Fruit fly (Drosophila melanogaster) whole organism, embryonic: ENCODE results near the gene Cyp1.
A peak's percentile ranks its signal among the peaks of the same experiment; 100 is the strongest.

Source experiments
- Ada2b ChIP-seq: fragments of 200-800 bp; sonication (Bioruptor generic); IDR thresholded peaks from 2 replicates; pipeline ENCODE4 v1.3.6; 2022; ENCODE audit warnings: missing biosample characterization, missing genetic modification characterization
- Blimp-1 ChIP-seq: fragments of 200-800 bp; sonication (Bioruptor generic); optimal IDR thresholded peaks from 3 replicates; lab custom pipeline; 2018; ENCODE audit warnings: missing biosample characterization, missing genetic modification characterization, mild to moderate bottlenecking, moderate library complexity, missing genetic modification reagents
- CG10321 ChIP-seq: fragments of 200-800 bp; sonication (Bioruptor generic); IDR thresholded peaks from 2 replicates; pipeline ENCODE4 v1.3.6; 2022; ENCODE audit warnings: missing biosample characterization, missing genetic modification characterization
- CG13287 ChIP-seq: fragments of 200-800 bp; sonication (Bioruptor generic); IDR thresholded peaks from 2 replicates; pipeline ENCODE4 v1.3.6; 2022; ENCODE audit warnings: missing biosample characterization, missing genetic modification characterization; ENCODE audit not compliant: partially characterized antibody
- CG13424 ChIP-seq: fragments of 200-800 bp; sonication (Bioruptor generic); optimal IDR thresholded peaks from 2 replicates; lab custom pipeline; 2019; ENCODE audit warnings: missing biosample characterization, mild to moderate bottlenecking, missing genetic modification characterization, moderate library complexity
- CG14667 ChIP-seq: fragments of 200-800 bp; sonication (Bioruptor generic); IDR thresholded peaks from 2 replicates; pipeline ENCODE4 v1.3.6; 2022; ENCODE audit warnings: missing biosample characterization, missing genetic modification characterization
- CG14860 ChIP-seq: fragments of 200-800 bp; sonication (Bioruptor generic); IDR thresholded peaks from 3 replicates; pipeline ENCODE4 v1.3.6; 2022; ENCODE audit warnings: missing biosample characterization, missing genetic modification characterization; ENCODE audit not compliant: partially characterized antibody
- CG15514 ChIP-seq: fragments of 200-800 bp; sonication (Bioruptor generic); optimal IDR thresholded peaks from 3 replicates; lab custom pipeline; 2017; ENCODE audit warnings: missing biosample characterization, missing genetic modification characterization, mild to moderate bottlenecking, moderate library complexity, missing genetic modification reagents
- CG1602 ChIP-seq: fragments of 200-800 bp; sonication (Bioruptor generic); optimal IDR thresholded peaks from 3 replicates; lab custom pipeline; 2016; ENCODE audit warnings: missing biosample characterization, missing genetic modification characterization
- CG17802 ChIP-seq: fragments of 200-800 bp; sonication (Bioruptor generic); optimal IDR thresholded peaks from 2 replicates; lab custom pipeline; 2018; ENCODE audit warnings: missing biosample characterization, mild to moderate bottlenecking, missing genetic modification characterization, moderate library complexity
- CG18011 ChIP-seq: fragments of 200-800 bp; sonication (Bioruptor generic); optimal IDR thresholded peaks from 2 replicates; lab custom pipeline; 2017; ENCODE audit warnings: missing biosample characterization, missing genetic modification characterization, mild to moderate bottlenecking, moderate library complexity, missing genotype
- CG2202 ChIP-seq: fragments of 200-800 bp; sonication (Bioruptor generic); optimal IDR thresholded peaks from 2 replicates; lab custom pipeline; 2018; ENCODE audit warnings: missing biosample characterization, mild to moderate bottlenecking, missing genetic modification characterization
- CG30020 ChIP-seq: fragments of 200-800 bp; optimal IDR thresholded peaks from 2 replicates; lab custom pipeline; 2019; ENCODE audit warnings: missing biosample characterization, mild to moderate bottlenecking, missing genetic modification characterization, moderate library complexity
- CG33557 ChIP-seq: fragments of 200-800 bp; sonication (Bioruptor generic); optimal IDR thresholded peaks from 2 replicates; lab custom pipeline; 2019; ENCODE audit warnings: missing biosample characterization, mild to moderate bottlenecking, missing genetic modification characterization, moderate library complexity
- CG3838 ChIP-seq: fragments of 200-800 bp; sonication (Bioruptor generic); optimal IDR thresholded peaks from 3 replicates; lab custom pipeline; 2016; ENCODE audit warnings: missing biosample characterization, missing genetic modification characterization
- CG4404 ChIP-seq: fragments of 200-800 bp; sonication (Bioruptor generic); IDR thresholded peaks from 2 replicates; pipeline ENCODE4 v1.3.6; 2022; ENCODE audit warnings: missing biosample characterization, missing genetic modification characterization
- CG6683 ChIP-seq: fragments of 200-800 bp; sonication (Bioruptor generic); optimal IDR thresholded peaks from 2 replicates; lab custom pipeline; 2017; ENCODE audit warnings: missing biosample characterization, mild to moderate bottlenecking, missing genetic modification characterization, missing genetic modification reagents
- CG7963 ChIP-seq: fragments of 200-800 bp; sonication (Bioruptor generic); IDR thresholded peaks from 3 replicates; pipeline ENCODE4 v1.3.6; 2022; ENCODE audit warnings: missing biosample characterization, missing genetic modification characterization; ENCODE audit not compliant: partially characterized antibody
- CG8281 ChIP-seq: fragments of 200-800 bp; sonication (Bioruptor generic); optimal IDR thresholded peaks from 2 replicates; lab custom pipeline; 2018; ENCODE audit warnings: missing biosample characterization, mild to moderate bottlenecking, missing genetic modification characterization, moderate library complexity
- Chrac-16 ChIP-seq: fragments of 200-800 bp; sonication (Bioruptor generic); optimal IDR thresholded peaks from 3 replicates; lab custom pipeline; 2016; ENCODE audit warnings: missing biosample characterization, missing genetic modification characterization
- D19B ChIP-seq: fragments of 200-800 bp; sonication (Bioruptor generic); optimal IDR thresholded peaks from 2 replicates; lab custom pipeline; 2017; ENCODE audit warnings: missing biosample characterization, mild to moderate bottlenecking, missing genetic modification characterization
- Dp ChIP-seq: fragments of 200-800 bp; sonication (Bioruptor generic); optimal IDR thresholded peaks from 2 replicates; lab custom pipeline; 2018; ENCODE audit warnings: missing biosample characterization, mild to moderate bottlenecking, missing genetic modification characterization, moderate library complexity
- Max ChIP-seq: fragments of 200-800 bp; sonication (Bioruptor generic); optimal IDR thresholded peaks from 2 replicates; lab custom pipeline; 2016; ENCODE audit warnings: missing biosample characterization, mild to moderate bottlenecking, missing genetic modification characterization
- Nf-YA ChIP-seq: fragments of 200-800 bp; sonication (Bioruptor generic); IDR thresholded peaks from 2 replicates; pipeline ENCODE4 v1.3.6; 2022; ENCODE audit warnings: missing biosample characterization, missing genetic modification characterization
- Nf-YC ChIP-seq: fragments of 200-800 bp; optimal IDR thresholded peaks from 3 replicates; lab custom pipeline; 2019; ENCODE audit warnings: missing biosample characterization, mild to moderate bottlenecking, missing genetic modification characterization, moderate library complexity
- Sox100B ChIP-seq: fragments of 200-800 bp; sonication (Bioruptor generic); optimal IDR thresholded peaks from 3 replicates; lab custom pipeline; 2018; ENCODE audit warnings: missing biosample characterization, mild to moderate bottlenecking, missing genetic modification characterization
- Ssrp ChIP-seq: fragments of 200-800 bp; sonication (Bioruptor generic); optimal IDR thresholded peaks from 2 replicates; lab custom pipeline; 2018; ENCODE audit warnings: missing biosample characterization, mild to moderate bottlenecking, missing genetic modification characterization, moderate library complexity
- ab ChIP-seq: fragments of 200-800 bp; sonication (Bioruptor generic); optimal IDR thresholded peaks from 2 replicates; lab custom pipeline; 2016; ENCODE audit warnings: missing biosample characterization, missing genetic modification characterization
- ac ChIP-seq: fragments of 200-800 bp; sonication (Bioruptor generic); optimal IDR thresholded peaks from 3 replicates; lab custom pipeline; 2017; ENCODE audit warnings: missing biosample characterization, mild to moderate bottlenecking, missing genetic modification characterization
- dati ChIP-seq: fragments of 200-800 bp; sonication (Bioruptor generic); IDR thresholded peaks from 2 replicates; pipeline ENCODE4 v1.3.6; 2022; ENCODE audit warnings: missing biosample characterization, missing genetic modification characterization
- en ChIP-seq: fragments of 200-800 bp; sonication (Bioruptor generic); optimal IDR thresholded peaks from 2 replicates; lab custom pipeline; 2016; ENCODE audit warnings: missing biosample characterization, missing genetic modification characterization
- fd102C ChIP-seq: fragments of 200-800 bp; sonication (Bioruptor generic); optimal IDR thresholded peaks from 2 replicates; lab custom pipeline; 2018; ENCODE audit warnings: missing biosample characterization, mild to moderate bottlenecking, missing genetic modification characterization, moderate library complexity
- fd3F ChIP-seq: fragments of 200-800 bp; sonication (Bioruptor generic); optimal IDR thresholded peaks from 2 replicates; lab custom pipeline; 2018; ENCODE audit warnings: missing biosample characterization, mild to moderate bottlenecking, missing genetic modification characterization, moderate library complexity
- fd96Cb ChIP-seq: fragments of 200-800 bp; sonication (Bioruptor generic); optimal IDR thresholded peaks from 2 replicates; lab custom pipeline; 2018; ENCODE audit warnings: missing biosample characterization, mild to moderate bottlenecking, missing genetic modification characterization, moderate library complexity
- gcm ChIP-seq: fragments of 200-800 bp; sonication (Bioruptor generic); optimal IDR thresholded peaks from 2 replicates; lab custom pipeline; 2019; ENCODE audit warnings: missing biosample characterization, mild to moderate bottlenecking, missing genetic modification characterization, moderate library complexity
- gsb ChIP-seq: fragments of 200-800 bp; sonication (Bioruptor generic); IDR thresholded peaks from 2 replicates; pipeline ENCODE4 v1.3.6; 2022; ENCODE audit warnings: missing biosample characterization, missing genetic modification characterization
- gsb-n ChIP-seq: fragments of 200-800 bp; sonication (Bioruptor generic); optimal IDR thresholded peaks from 3 replicates; lab custom pipeline; 2018; ENCODE audit warnings: missing biosample characterization, mild to moderate bottlenecking, missing genetic modification characterization
- kni ChIP-seq: fragments of 200-800 bp; sonication (Bioruptor generic); optimal IDR thresholded peaks from 3 replicates; lab custom pipeline; 2017; ENCODE audit warnings: mild to moderate bottlenecking, missing biosample characterization, missing genetic modification reagents, missing genetic modification characterization
- lilli ChIP-seq: fragments of 200-800 bp; sonication (Bioruptor generic); optimal IDR thresholded peaks from 3 replicates; lab custom pipeline; 2016; ENCODE audit warnings: missing biosample characterization, missing genetic modification characterization
- lov ChIP-seq, 2 experiments: fragments of 200-800 bp in 1 of 2; fragments of >200 bp in 1 of 2; sonication (Bioruptor generic) in 1 of 2; IDR thresholded peaks in 1 of 2; optimal IDR thresholded peaks in 1 of 2; 2 replicates in 1 of 2; 3 replicates in 1 of 2; pipeline versions ENCODE4 v1.3.6 to Lab custom; 2017 to 2022; ENCODE audit warnings: missing biosample characterization in 1 of 2, missing genetic modification characterization in 1 of 2
- nmo ChIP-seq: fragments of 200-800 bp; sonication (Bioruptor generic); optimal IDR thresholded peaks from 2 replicates; lab custom pipeline; 2018; ENCODE audit warnings: missing biosample characterization, mild to moderate bottlenecking, missing genetic modification characterization, moderate library complexity
- org-1 ChIP-seq: fragments of 200-800 bp; sonication (Bioruptor generic); optimal IDR thresholded peaks from 2 replicates; lab custom pipeline; 2017; ENCODE audit warnings: missing biosample characterization, missing genetic modification characterization
- pros ChIP-seq: fragments of 200-800 bp; sonication (Bioruptor generic); optimal IDR thresholded peaks from 3 replicates; lab custom pipeline; 2019; ENCODE audit warnings: missing biosample characterization, mild to moderate bottlenecking, missing genetic modification characterization, moderate library complexity
- sim ChIP-seq: fragments of 200-800 bp; sonication (Bioruptor generic); IDR thresholded peaks from 2 replicates; pipeline ENCODE4 v1.3.6; 2022; ENCODE audit warnings: missing biosample characterization, missing genetic modification characterization
- sna ChIP-seq: fragments of 200-800 bp; sonication (Bioruptor generic); IDR thresholded peaks from 2 replicates; pipeline ENCODE4 v1.3.6; 2022; ENCODE audit warnings: missing biosample characterization, missing genetic modification characterization; ENCODE audit not compliant: partially characterized antibody
- tna ChIP-seq: fragments of 200-800 bp; sonication (Bioruptor generic); IDR thresholded peaks from 2 replicates; pipeline ENCODE4 v1.3.6; 2022; ENCODE audit warnings: missing biosample characterization, missing genetic modification characterization; ENCODE audit not compliant: partially characterized antibody
- tup ChIP-seq: fragments of 200-800 bp; sonication (Bioruptor generic); optimal IDR thresholded peaks from 2 replicates; lab custom pipeline; 2016; ENCODE audit warnings: missing biosample characterization, mild to moderate bottlenecking, missing genetic modification characterization, moderate library complexity
- zen ChIP-seq: fragments of 200-800 bp; sonication (Bioruptor generic); optimal IDR thresholded peaks from 3 replicates; lab custom pipeline; 2018; ENCODE audit warnings: missing biosample characterization, mild to moderate bottlenecking, missing genetic modification characterization, moderate library complexity

Gene Cyp1

dm6 chrX:16335107-16335642, 15.0 kb upstream of the Cyp1 start (continued):
- TF ChIP-seq CG1602 (GFP tag; lab: Kevin White, UChicago), result peak; percentile 47
- TF ChIP-seq Ssrp, result peak; percentile 61
- TF ChIP-seq sim (GFP tag; lab: Robert Waterston, UW), result no peak
- peak; percentile 14; the same call in 1 of the 2 replicates for TF ChIP-seq tna
- no peak for TF ChIP-seq lov (optimal IDR thresholded peaks at IDR 0.05; lab: Kevin White, UChicago)
- peak; percentile 81; the same call in 2 of the 3 replicates for TF ChIP-seq lov (GFP tag; IDR thresholded peaks at IDR 0.05; lab: Robert Waterston, UW)
- TF ChIP-seq dati (GFP tag; lab: Robert Waterston, UW), result no peak
- TF ChIP-seq CG3838 (GFP tag; lab: Kevin White, UChicago), result peak; percentile 30
- TF ChIP-seq CG18011, result peak; percentile 63
- TF ChIP-seq gsb (GFP tag; lab: Robert Waterston, UW), result peak; percentile 60
- TF ChIP-seq fd96Cb (tag; lab: Kevin White, UChicago), result peak; percentile 58
- no peak for TF ChIP-seq zen (tag; lab: Kevin White, UChicago)
- TF ChIP-seq tup (GFP tag; lab: Kevin White, UChicago), result peak; percentile 73
- peak; percentile 24 for TF ChIP-seq gcm
- TF ChIP-seq lilli (GFP tag; lab: Kevin White, UChicago), result peak; percentile 87
- TF ChIP-seq fd3F, result peak; percentile 63
- TF ChIP-seq D19B (GFP tag; lab: Kevin White, UChicago), result peak; percentile 41
- TF ChIP-seq CG2202 (tag; lab: Kevin White, UChicago), result peak; percentile 17
- TF ChIP-seq Sox100B (GFP tag; lab: Kevin White, UChicago), result peak; percentile 47
- no peak for TF ChIP-seq fd102C
- TF ChIP-seq ab, result peak; percentile 19
- peak; percentile 54; the same call in 1 of the 2 replicates for TF ChIP-seq Nf-YA (GFP tag; lab: Robert Waterston, UW)
- TF ChIP-seq kni (GFP tag; lab: Kevin White, UChicago), result peak; percentile 49
- TF ChIP-seq CG14667, result no peak; the same call in 1 of the 2 replicates
- peak; percentile 60 for TF ChIP-seq Max (GFP tag; lab: Kevin White, UChicago)
- TF ChIP-seq CG15514, result peak; percentile 99
- peak; percentile 37 for TF ChIP-seq Nf-YC (tag; lab: Kevin White, UChicago)
- no peak for TF ChIP-seq sna (GFP tag; lab: Robert Waterston, UW)
- no peak for TF ChIP-seq gsb-n
- TF ChIP-seq nmo (GFP tag; lab: Kevin White, UChicago), result peak; percentile 59
- TF ChIP-seq ac, result peak; percentile 4
- TF ChIP-seq CG14860, result no peak
- peak; percentile 86 for TF ChIP-seq pros (GFP tag; lab: Kevin White, UChicago)
- TF ChIP-seq CG13287 (GFP tag; lab: Robert Waterston, UW), result peak; percentile 19; the same call in 1 of the 2 replicates
- TF ChIP-seq CG7963, result no peak
- TF ChIP-seq en (GFP tag; lab: Kevin White, UChicago), result no peak
- TF ChIP-seq Chrac-16 (GFP tag; lab: Kevin White, UChicago), result peak; percentile 71
- peak; percentile 64 for TF ChIP-seq CG30020
- TF ChIP-seq CG13424, result peak; percentile 73
- TF ChIP-seq CG17802 (tag; lab: Kevin White, UChicago), result peak; percentile 12
- TF ChIP-seq Dp (GFP tag; lab: Kevin White, UChicago), result no peak
- TF ChIP-seq CG10321, result peak; percentile 50; the same call in 1 of the 2 replicates
- TF ChIP-seq org-1 (GFP tag; lab: Kevin White, UChicago), result peak; percentile 54
- TF ChIP-seq CG33557, result peak; percentile 35
- TF ChIP-seq CG8281 (tag; lab: Kevin White, UChicago), result peak; percentile 23
- TF ChIP-seq CG6683 (GFP tag; lab: Kevin White, UChicago), result no peak
- TF ChIP-seq CG4404 (GFP tag; lab: Robert Waterston, UW), result peak; percentile 42; the same call in 1 of the 2 replicates
- TF ChIP-seq Blimp-1, result peak; percentile 55
- TF ChIP-seq Ada2b (GFP tag; lab: Robert Waterston, UW), result peak; percentile 70
